Worm (Caenorhabditis elegans): ENCODE data around the gene hgrs-1.

hgrs-1 gene

DNA sequence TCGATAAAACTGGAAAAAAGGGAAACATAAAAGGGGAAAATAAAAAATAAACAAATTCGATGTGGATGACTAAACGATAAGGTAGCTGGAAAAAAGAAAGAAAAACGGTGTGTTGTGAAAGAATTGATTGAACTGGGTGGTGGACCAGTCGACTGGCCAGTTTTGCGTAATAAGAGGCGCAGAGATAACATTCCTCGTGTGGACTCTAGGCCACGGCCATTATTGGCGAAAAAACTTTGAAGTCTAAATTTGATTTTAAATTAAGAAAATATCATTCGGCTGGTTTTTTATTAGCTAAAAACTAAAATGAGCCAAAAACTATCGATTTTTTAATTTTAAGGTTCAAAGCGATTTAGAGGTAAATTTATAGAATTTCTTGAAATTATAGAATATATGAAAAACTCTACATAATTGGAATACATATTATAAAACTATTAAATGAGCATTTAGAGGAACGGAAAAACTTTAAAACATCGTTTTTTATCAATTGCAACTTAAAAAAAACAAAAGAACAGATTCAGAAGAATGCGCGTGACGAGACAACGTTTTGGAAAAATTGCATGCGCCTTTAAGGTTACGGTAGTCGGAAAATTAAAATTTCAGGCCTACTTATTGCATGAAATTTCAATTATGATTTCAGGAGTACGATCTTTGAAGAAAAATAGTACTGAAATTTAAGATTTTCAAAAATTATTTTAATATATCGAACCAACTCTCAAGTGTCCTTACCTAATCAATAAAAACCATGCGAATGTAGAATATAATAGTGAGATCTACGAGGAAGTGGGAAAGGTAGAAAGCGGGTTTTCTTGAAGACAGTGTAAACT, at the start of gene hgrs-1:
TSS of gene hgrs-1 (minus strand) at position 777 of the 827 bp plus-strand sequence.
- TF ChIP-seq nfya-1 (tag; optimal IDR thresholded peaks at IDR 0.05) (peak; percentile 29), ceh-31 (tag; optimal IDR thresholded peaks at IDR 0.05) (peak; percentile 25), elt-4 (tag; optimal IDR thresholded peaks at IDR 0.05) (no peak), ceh-48 (tag; optimal IDR thresholded peaks at IDR 0.05) (no peak), sox-2 (GFP tag; IDR thresholded peaks at IDR 0.05) (no peak), hlh-8 (tag; optimal IDR thresholded peaks at IDR 0.05) (no peak)

- TF ChIP-seq hlh-30 (tag; optimal IDR thresholded peaks at IDR 0.05; ENCODE audit: insufficient read depth) (no peak), ceh-48 (tag; optimal IDR thresholded peaks at IDR 0.05) (no peak), T23F11.4 (GFP tag; optimal IDR thresholded peaks at IDR 0.05) (no peak), sox-2 (GFP tag; IDR thresholded peaks at IDR 0.05) (no peak), sdc-2 (tag; optimal IDR thresholded peaks at IDR 0.05) (no peak), ceh-45 (GFP tag; IDR thresholded peaks at IDR 0.05) (no peak), pqm-1 (tag; optimal IDR thresholded peaks at IDR 0.05) (no peak), ets-4 (tag; optimal IDR thresholded peaks at IDR 0.05) (no peak), hlh-8 (tag; optimal IDR thresholded peaks at IDR 0.05) (no peak), Y22D7AL.16 (tag; optimal IDR thresholded peaks at IDR 0.05) (no peak), fkh-10 (GFP tag; optimal IDR thresholded peaks at IDR 0.05) (no peak), eyg-1 (tag; optimal IDR thresholded peaks at IDR 0.05) (no peak), dmd-4 (tag; optimal IDR thresholded peaks at IDR 0.05; ENCODE audit: borderline replicate concordance) (no peak), C38D4.7 (GFP tag; optimal IDR thresholded peaks at IDR 0.05) (no peak), ceh-34 (tag; optimal IDR thresholded peaks at IDR 0.05) (no peak), sox-4 (tag; optimal IDR thresholded peaks at IDR 0.05) (no peak), pax-1 (tag; optimal IDR thresholded peaks at IDR 0.05) (no peak), lin-11 (tag; optimal IDR thresholded peaks at IDR 0.05) (no peak)
Observed at ce11 chrIV:8255221-8255620, 49.4 kb upstream of the hgrs-1 start.

DNA sequence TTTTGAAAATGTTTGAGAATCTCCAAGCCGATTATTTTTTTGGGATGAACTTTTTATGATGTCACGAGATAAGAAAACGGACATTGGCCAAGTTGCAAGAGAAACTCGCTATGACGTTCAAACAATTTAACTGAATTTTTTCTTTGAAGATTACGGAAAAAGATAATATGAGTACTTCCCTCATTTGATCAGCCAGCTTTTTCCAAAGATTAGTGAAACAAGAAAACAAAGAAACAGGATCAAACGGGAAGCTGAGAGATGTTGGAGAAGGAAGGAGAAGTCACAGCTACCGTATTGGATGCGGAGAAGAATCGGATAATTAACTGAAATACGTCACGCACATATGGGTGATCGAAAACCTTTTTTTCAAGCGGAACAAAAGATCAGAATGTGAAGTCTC, 48.3 kb upstream of the hgrs-1 start:
- TF ChIP-seq pag-3 (tag; optimal IDR thresholded peaks at IDR 0.05; ENCODE audit: borderline replicate concordance) (no peak), pros-1 (tag; optimal IDR thresholded peaks at IDR 0.05) (no peak), K02D7.2 (tag; optimal IDR thresholded peaks at IDR 0.05) (no peak), ceh-2 (tag; optimal IDR thresholded peaks at IDR 0.05) (no peak), unc-55 (GFP tag; optimal IDR thresholded peaks at IDR 0.05) (no peak), Y22D7AL.16 (tag; optimal IDR thresholded peaks at IDR 0.05) (no peak), ahr-1 (tag; optimal IDR thresholded peaks at IDR 0.05) (no peak), che-1 (tag; optimal IDR thresholded peaks at IDR 0.05) (no peak), nhr-232 (tag; optimal IDR thresholded peaks at IDR 0.05) (no peak), hlh-13 (GFP tag; optimal IDR thresholded peaks at IDR 0.05) (no peak)

DNA sequence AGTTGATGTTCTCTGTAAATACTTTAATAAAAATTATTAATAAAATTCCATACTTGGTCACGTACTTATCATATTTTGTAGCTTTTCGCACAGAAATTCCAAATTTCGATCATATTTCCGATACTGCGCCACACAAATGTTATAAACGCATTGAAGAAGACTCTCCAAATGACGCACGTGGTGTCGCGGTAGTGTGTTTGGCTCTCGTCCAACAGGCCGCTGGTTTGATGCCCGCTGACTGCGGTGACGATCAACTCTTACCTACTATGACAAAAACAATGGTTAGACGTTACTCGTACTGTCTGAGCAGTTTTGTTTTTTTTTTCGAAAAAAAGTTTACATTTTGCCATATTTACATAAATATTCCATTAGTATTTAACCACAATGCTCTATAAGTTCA, 47.0 kb upstream of the hgrs-1 start:
- TF ChIP-seq hlh-15 (tag; optimal IDR thresholded peaks at IDR 0.05) (peak; percentile 92), tbx-7 (tag; optimal IDR thresholded peaks at IDR 0.05) (peak; percentile 60), nfya-1 (tag; optimal IDR thresholded peaks at IDR 0.05) (peak; percentile 78), hlh-13 (GFP tag; optimal IDR thresholded peaks at IDR 0.05) (peak; percentile 91), sox-4 (tag; optimal IDR thresholded peaks at IDR 0.05) (peak; percentile 97), K09A11.1 (tag; optimal IDR thresholded peaks at IDR 0.05; ENCODE audit: insufficient read depth) (peak; percentile 90), ttx-3 (tag; optimal IDR thresholded peaks at IDR 0.05) (peak; percentile 96), unc-3 (GFP tag; conservative IDR thresholded peaks at IDR 0.05) (peak; percentile 93), unc-3 (tag; optimal IDR thresholded peaks at IDR 0.05) (peak; percentile 93), pha-2 (tag; optimal IDR thresholded peaks at IDR 0.05) (peak; percentile 95), odd-2 (tag; optimal IDR thresholded peaks at IDR 0.05) (peak; percentile 81), fkh-6 (tag; optimal IDR thresholded peaks at IDR 0.05) (peak; percentile 93), ceh-48 (tag; optimal IDR thresholded peaks at IDR 0.05) (peak; percentile 92), ceh-31 (tag; optimal IDR thresholded peaks at IDR 0.05) (peak; percentile 73), ceh-14 (tag; optimal IDR thresholded peaks at IDR 0.05) (peak; percentile 89), ceh-6 (GFP tag; optimal IDR thresholded peaks at IDR 0.05) (peak; percentile 97), ztf-16 (tag; optimal IDR thresholded peaks at IDR 0.05) (peak; percentile 96), pha-4 (tag; optimal IDR thresholded peaks at IDR 0.05) (no peak), zip-5 (tag; optimal IDR thresholded peaks at IDR 0.05) (peak; percentile 88), npax-4 (tag; optimal IDR thresholded peaks at IDR 0.05) (peak; percentile 88), unc-55 (GFP tag; optimal IDR thresholded peaks at IDR 0.05) (no peak), pax-1 (tag; optimal IDR thresholded peaks at IDR 0.05) (no peak), T23F11.4 (GFP tag; optimal IDR thresholded peaks at IDR 0.05) (peak; percentile 93), F13H6.1 (tag; optimal IDR thresholded peaks at IDR 0.05) (peak; percentile 88)
